Worm (Caenorhabditis elegans): Measurements from ENCODE around the gene Y48A6B.7.

DNA sequence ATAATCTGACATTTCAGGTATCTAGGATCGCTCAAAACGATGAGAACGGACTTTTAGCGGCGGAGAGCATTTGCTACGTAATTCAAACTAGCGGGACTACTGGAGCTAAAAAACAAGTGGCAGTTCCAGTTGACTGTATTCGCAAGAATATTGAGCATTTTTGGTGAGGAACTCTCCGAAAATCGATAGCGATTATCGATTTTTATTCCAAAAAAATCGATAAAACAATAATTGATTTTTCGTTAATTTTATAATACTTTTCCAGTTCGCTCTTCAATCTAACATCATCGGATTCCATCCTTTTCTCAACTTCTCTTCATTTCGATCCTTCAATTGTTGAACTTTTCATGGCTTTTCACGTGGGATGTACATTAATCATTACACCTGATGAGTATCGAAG, 42.9 kb upstream of the Y48A6B.7 start:
- no peak for TF ChIP-seq him-1 (tag; optimal IDR thresholded peaks at IDR 0.05)
- no peak for TF ChIP-seq W03F9.2 (tag; optimal IDR thresholded peaks at IDR 0.05)
- no peak for TF ChIP-seq dao-5 (tag; optimal IDR thresholded peaks at IDR 0.05)

All from whole organism, L4/young adult.